Worm (Caenorhabditis elegans): ENCODE measurements around the gene M03A8.3.

The M03A8.3 gene

DNA sequence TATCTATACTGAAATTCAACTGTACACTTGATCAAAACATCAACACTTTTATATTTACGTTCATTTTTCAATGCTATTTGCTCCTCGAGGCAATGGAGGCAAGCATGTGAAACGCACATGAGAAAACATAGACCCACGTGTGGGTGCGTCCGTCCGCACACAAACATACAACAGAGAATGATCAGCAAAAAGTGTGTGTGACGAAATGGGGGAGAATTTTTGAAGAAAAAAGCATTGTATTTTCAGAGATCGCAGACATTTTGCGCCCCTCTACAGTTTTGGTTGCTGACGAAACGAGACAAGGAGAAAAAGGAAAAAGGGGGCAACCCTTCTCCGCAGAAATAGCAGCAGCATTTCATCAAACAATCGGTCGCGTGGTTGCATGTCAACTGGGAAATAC is 49.7 kb upstream of the M03A8.3 start (continued):
- TF ChIP-seq snpc-4 (GFP tag; optimal IDR thresholded peaks at IDR 0.05) (no peak), snpc-4 (tag; optimal IDR thresholded peaks at IDR 0.05) (peak in 1 of 4 experiments; percentile 12), B0336.3 (GFP tag; IDR thresholded peaks at IDR 0.05) (peak; percentile 84), ztf-22 (GFP tag; optimal IDR thresholded peaks at IDR 0.05) (peak; percentile 15), tbx-9 (tag; optimal IDR thresholded peaks at IDR 0.05; ENCODE audit: borderline replicate concordance) (no peak), ceh-27 (GFP tag; optimal IDR thresholded peaks at IDR 0.05) (peak; percentile 80), gei-17 (GFP tag; optimal IDR thresholded peaks at IDR 0.05) (peak; percentile 62)

DNA sequence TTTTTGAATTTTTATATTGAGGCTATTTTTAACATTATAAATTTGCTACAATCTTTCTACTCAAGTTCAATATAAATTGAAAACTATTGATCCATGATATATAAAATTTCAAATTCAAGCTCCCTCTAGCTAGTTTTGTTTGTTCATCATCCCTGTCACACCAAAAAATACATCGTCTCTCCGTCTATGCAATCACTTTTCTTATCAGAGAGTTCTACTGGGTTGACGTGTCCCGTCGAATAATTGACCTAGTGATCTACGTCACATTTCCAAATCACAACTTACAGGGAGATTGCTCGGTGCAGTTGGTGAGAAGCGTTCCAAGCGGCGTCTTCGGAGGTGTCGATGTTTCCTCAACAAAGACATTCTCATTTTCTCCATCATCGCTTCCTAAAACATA is 38.6 kb upstream of the M03A8.3 start:
- TF ChIP-seq let-607 (tag; optimal IDR thresholded peaks at IDR 0.05) (peak in 1 of 2 experiments; percentile 21), nhr-80 (tag; optimal IDR thresholded peaks at IDR 0.05) (peak; percentile 47), ceh-79 (tag; optimal IDR thresholded peaks at IDR 0.05) (no peak), C17E4.6 (GFP tag; IDR thresholded peaks at IDR 0.05) (no peak)

DNA sequence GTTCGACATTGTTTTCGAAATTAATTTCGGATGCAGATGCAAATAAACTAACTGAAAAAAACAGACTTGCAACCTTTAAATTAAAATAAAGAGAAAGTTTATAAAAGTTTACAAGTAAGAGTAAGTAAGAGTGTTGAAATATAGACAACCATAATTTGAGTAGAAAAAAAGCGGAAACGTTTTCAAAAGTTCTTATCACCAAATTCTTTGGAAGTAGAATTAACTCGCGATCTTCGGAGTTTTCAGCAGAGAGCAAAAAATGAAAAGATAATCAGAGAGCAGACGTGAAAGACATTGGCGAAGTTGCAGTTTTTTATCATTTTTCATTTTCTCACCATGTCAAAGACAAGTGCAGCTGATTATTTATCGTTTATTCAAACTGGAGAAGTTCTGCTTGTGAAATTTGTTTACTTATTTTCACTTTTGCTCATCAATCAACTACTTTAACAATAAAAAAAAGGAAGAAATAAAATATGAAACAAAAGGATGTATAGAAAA is 38.1 kb upstream of the M03A8.3 start, which contains the start of gene abts-4:
abts-4 (minus strand) TSS at position 51 of the 498 bp plus-strand sequence.
- TF ChIP-seq F33H1.4 (GFP tag; IDR thresholded peaks at IDR 0.05) (no peak), mxl-1 (tag; optimal IDR thresholded peaks at IDR 0.05) (no peak), ets-4 (GFP tag; optimal IDR thresholded peaks at IDR 0.05) (no peak), nhr-80 (tag; optimal IDR thresholded peaks at IDR 0.05) (peak; percentile 11), lsl-1 (GFP tag; optimal IDR thresholded peaks at IDR 0.05) (no peak), Y53F4B.3 (GFP tag; IDR thresholded peaks at IDR 0.05) (no peak), tlf-1 (GFP tag; optimal IDR thresholded peaks at IDR 0.05) (no peak), ccch-3 (GFP tag; optimal IDR thresholded peaks at IDR 0.05) (no peak), rpc-1 (optimal IDR thresholded peaks at IDR 0.05) (no peak), rpc-1 (tag; optimal IDR thresholded peaks at IDR 0.05) (no peak), pha-4 (tag; optimal IDR thresholded peaks at IDR 0.05) (peak; percentile 2), F37B4.10 (GFP tag; IDR thresholded peaks at IDR 0.05) (no peak), Y56A3A.18 (GFP tag; IDR thresholded peaks at IDR 0.05) (no peak)

DNA sequence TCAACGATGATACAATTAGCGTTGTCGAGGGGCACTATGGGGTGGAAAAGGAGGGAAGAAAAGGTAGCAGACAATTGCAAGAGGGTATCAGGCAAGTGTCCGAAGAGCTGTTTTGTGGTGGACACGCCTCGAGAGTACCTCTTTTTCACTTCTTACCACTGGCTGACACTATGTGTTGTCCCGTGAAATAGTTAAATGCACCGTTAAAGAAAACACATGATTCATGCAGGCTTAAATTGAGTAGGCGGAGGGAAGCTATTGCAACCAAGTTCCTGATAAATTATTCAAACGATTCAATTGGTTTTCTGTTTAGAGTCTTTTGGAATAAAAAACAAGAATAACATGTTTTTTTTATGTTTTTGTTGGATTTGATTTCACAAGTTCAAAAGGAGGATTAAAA is 21.8 kb upstream of the M03A8.3 start, which contains the start of gene irk-1:
irk-1 (minus strand) TSS at position 101 of the 400 bp plus-strand sequence.
- TF ChIP-seq nhr-27 (tag; optimal IDR thresholded peaks at IDR 0.05): no peak
- no peak for TF ChIP-seq attf-3 (GFP tag; conservative IDR thresholded peaks at IDR 0.05)
- TF ChIP-seq nhr-120 (GFP tag; IDR thresholded peaks at IDR 0.05): no peak
- TF ChIP-seq Y79H2A.3 (GFP tag; conservative IDR thresholded peaks at IDR 0.05): no peak
- no peak for TF ChIP-seq efl-1 (GFP tag; optimal IDR thresholded peaks at IDR 0.05)

DNA sequence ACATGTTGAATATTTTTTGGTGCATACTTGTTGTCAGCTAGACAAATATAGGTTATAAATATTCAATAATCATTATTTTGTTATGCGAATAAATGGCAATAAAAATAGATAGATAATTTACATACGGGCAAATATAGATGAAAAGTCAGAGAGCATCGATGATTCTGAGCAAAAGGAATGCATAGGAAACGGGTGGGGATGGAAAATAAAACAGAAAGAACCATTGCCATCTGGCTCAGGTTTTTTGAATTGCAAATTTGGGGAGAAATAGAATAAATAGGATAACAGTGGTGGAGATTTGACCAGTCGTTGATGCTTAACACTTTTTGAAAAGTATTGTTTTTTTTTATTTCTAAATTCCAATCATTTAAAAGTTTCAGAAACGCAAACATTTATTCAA is 17.0 kb upstream of the M03A8.3 start, which contains the start of gene idpp-6:
idpp-6 (plus strand) TSS at position 301 of the 400 bp plus-strand sequence.
- TF ChIP-seq nfya-1 (tag; optimal IDR thresholded peaks at IDR 0.05; ENCODE audit: borderline replicate concordance, insufficient read depth) (no peak), lin-40 (tag; optimal IDR thresholded peaks at IDR 0.05) (no peak), ama-1 (optimal IDR thresholded peaks at IDR 0.05) (no peak), ama-1 (GFP tag; optimal IDR thresholded peaks at IDR 0.05) (no peak), F57C9.4 (tag; optimal IDR thresholded peaks at IDR 0.05) (no peak), atf-7 (tag; optimal IDR thresholded peaks at IDR 0.05) (no peak), egl-44 (GFP tag; IDR thresholded peaks at IDR 0.05) (no peak), snpc-1.1 (tag; optimal IDR thresholded peaks at IDR 0.05; ENCODE audit: insufficient read depth) (no peak), akir-1 (GFP tag; optimal IDR thresholded peaks at IDR 0.05) (no peak), K12H6.12 (tag; optimal IDR thresholded peaks at IDR 0.05) (no peak), ets-4 (GFP tag; optimal IDR thresholded peaks at IDR 0.05) (no peak), F57A8.1 (GFP tag; optimal IDR thresholded peaks at IDR 0.05) (no peak), Y56A3A.18 (GFP tag; IDR thresholded peaks at IDR 0.05) (no peak), F10E7.11 (tag; optimal IDR thresholded peaks at IDR 0.05) (no peak)
